Fruit fly (Drosophila melanogaster): Measurements from ENCODE around the gene CG3982.

The CG3982 gene

DNA sequence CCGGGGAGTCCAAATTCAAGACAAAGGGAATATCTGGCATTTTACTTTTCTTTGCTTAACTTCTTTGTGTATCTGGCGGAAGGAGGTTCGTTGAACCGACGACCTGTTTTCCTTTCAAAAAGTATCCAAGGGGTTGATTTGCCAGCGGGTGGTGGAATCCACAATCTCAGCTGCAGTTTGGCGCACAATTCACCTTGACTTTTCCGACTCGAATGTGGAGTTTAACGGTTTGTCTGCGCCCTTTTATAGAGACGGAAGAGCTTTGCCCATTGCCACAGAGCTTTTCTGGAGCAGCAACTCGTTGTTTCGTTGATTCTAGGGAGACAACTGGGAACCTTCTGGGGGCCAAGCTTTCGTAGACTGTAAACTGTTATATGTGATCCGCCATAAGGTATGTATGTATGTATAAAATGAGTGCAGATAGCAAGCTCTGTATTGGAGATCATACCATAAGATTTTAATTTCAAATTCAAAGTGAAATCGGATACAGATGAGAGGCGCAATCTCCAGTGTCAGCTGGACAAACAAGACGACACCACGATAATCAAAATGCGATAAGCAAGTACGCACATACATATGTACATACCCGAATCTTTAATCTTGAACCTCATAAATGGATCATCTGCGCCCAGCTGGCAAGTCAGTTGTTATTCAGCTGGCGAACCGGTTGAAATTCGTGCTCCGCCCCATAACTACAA lies 44.8 kb downstream of the CG3982 start, which contains the start of the genes Hsp67Bc, CG4456 and Hsp22 (continued):
- no peak for TF ChIP-seq zen2 (GFP tag; IDR thresholded peaks at IDR 0.05; ENCODE audit: partially characterized antibody)
- TF ChIP-seq Doc2 (GFP tag; IDR thresholded peaks at IDR 0.05), result no peak
- no peak for TF ChIP-seq CG6683 (GFP tag; optimal IDR thresholded peaks at IDR 0.05)
- no peak for TF ChIP-seq trh (GFP tag; optimal IDR thresholded peaks at IDR 0.05)
- TF ChIP-seq D19B (GFP tag; optimal IDR thresholded peaks at IDR 0.05), result no peak
- no peak for TF ChIP-seq slou (GFP tag; optimal IDR thresholded peaks at IDR 0.05)
- no peak for TF ChIP-seq Dll (GFP tag; IDR thresholded peaks at IDR 0.05; ENCODE audit: partially characterized antibody)
- TF ChIP-seq ara (GFP tag; IDR thresholded peaks at IDR 0.05), result no peak
- TF ChIP-seq danr (GFP tag; IDR thresholded peaks at IDR 0.05), result no peak
- no peak for TF ChIP-seq CG7963 (GFP tag; IDR thresholded peaks at IDR 0.05; ENCODE audit: partially characterized antibody)
- TF ChIP-seq CG43689 (GFP tag; IDR thresholded peaks at IDR 0.05), result no peak
- TF ChIP-seq CG5180 (GFP tag; optimal IDR thresholded peaks at IDR 0.05), result peak; percentile 10
- no peak for TF ChIP-seq cato (GFP tag; optimal IDR thresholded peaks at IDR 0.05; ENCODE audit: borderline replicate concordance)
- TF ChIP-seq tx (GFP tag; optimal IDR thresholded peaks at IDR 0.05), result no peak
- TF ChIP-seq dpn (GFP tag; optimal IDR thresholded peaks at IDR 0.05), result no peak
- TF ChIP-seq Bteb2 (GFP tag; optimal IDR thresholded peaks at IDR 0.05), result no peak
- TF ChIP-seq CG1792 (GFP tag; optimal IDR thresholded peaks at IDR 0.05), result peak; percentile 1
- no peak for TF ChIP-seq CG30403 (GFP tag; optimal IDR thresholded peaks at IDR 0.05)
- no peak for TF ChIP-seq CG32772 (GFP tag; IDR thresholded peaks at IDR 0.05)
- no peak for TF ChIP-seq caup (GFP tag; optimal IDR thresholded peaks at IDR 0.05; ENCODE audit: severe bottlenecking)
- no peak for TF ChIP-seq Oaz (GFP tag; IDR thresholded peaks at IDR 0.05)
- no peak for TF ChIP-seq E2f1 (GFP tag; IDR thresholded peaks at IDR 0.05)
- no peak for TF ChIP-seq pzg (GFP tag; optimal IDR thresholded peaks at IDR 0.05)
- TF ChIP-seq CkIIα-i1 (GFP tag; IDR thresholded peaks at IDR 0.05), result no peak
- TF ChIP-seq CG4424 (GFP tag; optimal IDR thresholded peaks at IDR 0.05), result no peak
- no peak for TF ChIP-seq Chrac-16 (GFP tag; optimal IDR thresholded peaks at IDR 0.05)
- no peak for TF ChIP-seq CG15073 (GFP tag; optimal IDR thresholded peaks at IDR 0.05)
- TF ChIP-seq CG3281 (GFP tag; optimal IDR thresholded peaks at IDR 0.05), result no peak
- no peak for TF ChIP-seq CG10462 (GFP tag; optimal IDR thresholded peaks at IDR 0.05)
- no peak for TF ChIP-seq luna (GFP tag; optimal IDR thresholded peaks at IDR 0.05)
- no peak for TF ChIP-seq Hey (tag; optimal IDR thresholded peaks at IDR 0.05)
- no peak for TF ChIP-seq CG9727 (GFP tag; optimal IDR thresholded peaks at IDR 0.05)
- TF ChIP-seq pros (GFP tag; optimal IDR thresholded peaks at IDR 0.05), result peak; percentile 45
- TF ChIP-seq Blimp-1 (GFP tag; optimal IDR thresholded peaks at IDR 0.05), result no peak
- no peak for TF ChIP-seq CG8924 (tag; optimal IDR thresholded peaks at IDR 0.05)
- TF ChIP-seq tin (GFP tag; optimal IDR thresholded peaks at IDR 0.05), result no peak
- no peak for TF ChIP-seq row (GFP tag; IDR thresholded peaks at IDR 0.05)
- no peak for TF ChIP-seq CG12104 (GFP tag; optimal IDR thresholded peaks at IDR 0.05)
- no peak for TF ChIP-seq Awh (GFP tag; IDR thresholded peaks at IDR 0.05)
- no peak for TF ChIP-seq CG5953 (GFP tag; IDR thresholded peaks at IDR 0.05)
- no peak for TF ChIP-seq Drgx (GFP tag; IDR thresholded peaks at IDR 0.05)
- TF ChIP-seq CG8388 (GFP tag; optimal IDR thresholded peaks at IDR 0.05), result no peak
- TF ChIP-seq gsb (GFP tag; IDR thresholded peaks at IDR 0.05), result no peak
- no peak for TF ChIP-seq CG9437 (GFP tag; optimal IDR thresholded peaks at IDR 0.05)
- no peak for TF ChIP-seq Atf3 (GFP tag; optimal IDR thresholded peaks at IDR 0.05)
- TF ChIP-seq CG33557 (GFP tag; optimal IDR thresholded peaks at IDR 0.05), result no peak
- no peak for TF ChIP-seq Ets65A (GFP tag)
- peak; percentile 20; the same call in 1 of the 3 replicates for TF ChIP-seq Opbp (GFP tag; IDR thresholded peaks at IDR 0.05; ENCODE audit: partially characterized antibody)
- no peak for TF ChIP-seq sna (GFP tag; IDR thresholded peaks at IDR 0.05; ENCODE audit: partially characterized antibody)
- TF ChIP-seq CG13123 (GFP tag; optimal IDR thresholded peaks at IDR 0.05), result no peak
- TF ChIP-seq CG10209 (GFP tag; optimal IDR thresholded peaks at IDR 0.05), result no peak

All from whole organism, embryonic.